Fruit fly (Drosophila melanogaster) whole organism, embryonic: ENCODE measurements around the gene Atu.
A peak's percentile ranks its signal among the peaks of the same experiment; 100 is the strongest.

Experiments used
- Adf1 ChIP-seq: fragments of 200-800 bp; sonication (Bioruptor generic); IDR thresholded peaks from 2 replicates; pipeline ENCODE4 v1.3.6; 2022; ENCODE audit warnings: missing biosample characterization, missing genetic modification characterization
- CG10462 ChIP-seq: fragments of 200-800 bp; sonication (Bioruptor generic); optimal IDR thresholded peaks from 2 replicates; lab custom pipeline; 2016; ENCODE audit warnings: missing biosample characterization, missing genetic modification characterization
- CG11398 ChIP-seq: fragments of 200-800 bp; sonication (Bioruptor generic); optimal IDR thresholded peaks from 2 replicates; lab custom pipeline; 2016; ENCODE audit warnings: missing biosample characterization, missing genetic modification characterization
- CG11560 ChIP-seq: fragments of 200-800 bp; sonication (Bioruptor generic); IDR thresholded peaks from 3 replicates; pipeline ENCODE4 v1.3.6; 2022; ENCODE audit warnings: missing biosample characterization, missing genetic modification characterization
- CG13424 ChIP-seq: fragments of 200-800 bp; sonication (Bioruptor generic); optimal IDR thresholded peaks from 2 replicates; lab custom pipeline; 2019; ENCODE audit warnings: missing biosample characterization, mild to moderate bottlenecking, missing genetic modification characterization, moderate library complexity
- CG13624 ChIP-seq: fragments of 200-800 bp; sonication (Bioruptor generic); optimal IDR thresholded peaks from 2 replicates; lab custom pipeline; 2016; ENCODE audit warnings: missing biosample characterization, missing genetic modification characterization
- CG15073 ChIP-seq: fragments of 200-800 bp; sonication (Bioruptor generic); optimal IDR thresholded peaks from 2 replicates; lab custom pipeline; 2016; ENCODE audit warnings: missing biosample characterization, missing genetic modification characterization
- CG17802 ChIP-seq: fragments of 200-800 bp; sonication (Bioruptor generic); optimal IDR thresholded peaks from 2 replicates; lab custom pipeline; 2018; ENCODE audit warnings: missing biosample characterization, mild to moderate bottlenecking, missing genetic modification characterization, moderate library complexity
- CG1792 ChIP-seq: fragments of 200-800 bp; sonication (Bioruptor generic); optimal IDR thresholded peaks from 2 replicates; lab custom pipeline; 2016; ENCODE audit warnings: missing biosample characterization, missing genetic modification characterization
- CG18011 ChIP-seq: fragments of 200-800 bp; sonication (Bioruptor generic); optimal IDR thresholded peaks from 2 replicates; lab custom pipeline; 2017; ENCODE audit warnings: missing biosample characterization, missing genetic modification characterization, mild to moderate bottlenecking, moderate library complexity, missing genotype
- CG1832 ChIP-seq: fragments of 200-800 bp; sonication (Bioruptor generic); optimal IDR thresholded peaks from 2 replicates; lab custom pipeline; 2017; ENCODE audit warnings: missing biosample characterization, mild to moderate bottlenecking, missing genetic modification characterization, inconsistent platforms
- CG31441 ChIP-seq: fragments of 200-800 bp; sonication (Bioruptor generic); IDR thresholded peaks from 2 replicates; pipeline ENCODE4 v1.3.6; 2022; ENCODE audit warnings: missing biosample characterization, missing genetic modification characterization
- CG4820 ChIP-seq: fragments of 200-800 bp; sonication (Bioruptor generic); optimal IDR thresholded peaks from 3 replicates; lab custom pipeline; 2016; ENCODE audit warnings: missing biosample characterization, missing genetic modification characterization
- CG4854 ChIP-seq: fragments of 200-800 bp; sonication (Bioruptor generic); optimal IDR thresholded peaks from 2 replicates; lab custom pipeline; 2016; ENCODE audit warnings: missing biosample characterization, missing genetic modification characterization, inconsistent platforms
- CG6791 ChIP-seq: fragments of 200-800 bp; sonication (Bioruptor generic); IDR thresholded peaks from 3 replicates; pipeline ENCODE4 v1.3.6; 2022; ENCODE audit warnings: missing biosample characterization, missing genetic modification characterization; ENCODE audit not compliant: partially characterized antibody
- CG7357 ChIP-seq: fragments of 200-800 bp; sonication (Bioruptor generic); IDR thresholded peaks from 3 replicates; pipeline ENCODE4 v1.3.6; 2022; ENCODE audit warnings: missing biosample characterization, missing genetic modification characterization
- CG8089 ChIP-seq: fragments of 200-800 bp; sonication (Bioruptor generic); optimal IDR thresholded peaks from 3 replicates; lab custom pipeline; 2016; ENCODE audit warnings: missing biosample characterization, missing genetic modification characterization
- CG8359 ChIP-seq: fragments of 200-800 bp; sonication (Bioruptor generic); optimal IDR thresholded peaks from 2 replicates; lab custom pipeline; 2017; ENCODE audit warnings: missing biosample characterization, mild to moderate bottlenecking, missing genetic modification characterization, borderline replicate concordance
- CG8924 ChIP-seq: fragments of 200-800 bp; optimal IDR thresholded peaks from 3 replicates; lab custom pipeline; 2019; ENCODE audit warnings: missing biosample characterization, mild to moderate bottlenecking, missing genetic modification characterization, moderate library complexity
- CG9817 ChIP-seq: fragments of 200-800 bp; sonication (Bioruptor generic); optimal IDR thresholded peaks from 2 replicates; lab custom pipeline; 2018; ENCODE audit warnings: missing biosample characterization, mild to moderate bottlenecking, missing genetic modification characterization, moderate library complexity
- D ChIP-seq, 2 experiments: fragments of 200-800 bp in 1 of 2; fragments of >200 bp in 1 of 2; sonication (Bioruptor generic) in 1 of 2; optimal IDR thresholded peaks; 2 replicates in 1 of 2; 3 replicates in 1 of 2; lab custom pipeline; 2017; ENCODE audit warnings: mild to moderate bottlenecking in 1 of 2, missing biosample characterization in 1 of 2, missing genetic modification characterization in 1 of 2, missing genetic modification reagents in 1 of 2
- ERR ChIP-seq: fragments of 200-800 bp; sonication (Bioruptor generic); optimal IDR thresholded peaks from 2 replicates; lab custom pipeline; 2016; ENCODE audit warnings: missing biosample characterization, missing genetic modification characterization
- H15 ChIP-seq: fragments of 200-800 bp; sonication (Bioruptor generic); IDR thresholded peaks from 3 replicates; pipeline ENCODE4 v1.3.6; 2022; ENCODE audit warnings: missing biosample characterization, missing genetic modification characterization
- Hand ChIP-seq: fragments of 200-800 bp; sonication (Bioruptor generic); optimal IDR thresholded peaks from 2 replicates; lab custom pipeline; 2017; ENCODE audit warnings: mild to moderate bottlenecking, missing biosample characterization, missing genetic modification reagents, missing genetic modification characterization
- HmgD ChIP-seq: fragments of 200-800 bp; sonication (Bioruptor generic); optimal IDR thresholded peaks from 3 replicates; lab custom pipeline; 2016; ENCODE audit warnings: missing biosample characterization, missing genetic modification characterization
- Nf-YC ChIP-seq: fragments of 200-800 bp; optimal IDR thresholded peaks from 3 replicates; lab custom pipeline; 2019; ENCODE audit warnings: missing biosample characterization, mild to moderate bottlenecking, missing genetic modification characterization, moderate library complexity
- Pdp1 ChIP-seq, 2 experiments: fragments of 200-800 bp; sonication (Bioruptor generic); optimal IDR thresholded peaks; 3 replicates each; lab custom pipeline; 2016; ENCODE audit warnings: missing biosample characterization in 2 of 2, missing genetic modification characterization in 2 of 2, mild to moderate bottlenecking in 1 of 2, moderate library complexity in 1 of 2
- Rx ChIP-seq: fragments of 200-800 bp; sonication (Bioruptor generic); IDR thresholded peaks from 2 replicates; pipeline ENCODE4 v1.3.6; 2022; ENCODE audit warnings: missing biosample characterization, missing genetic modification characterization
- Stat92E ChIP-seq, 3 experiments: fragments of >200 bp in 2 of 3; fragments of 200-800 bp in 1 of 3; sonication (Bioruptor generic) in 1 of 3; optimal IDR thresholded peaks; 2 replicates each; lab custom pipeline; 2017 to 2019; ENCODE audit warnings: missing biosample characterization in 3 of 3, missing genetic modification characterization in 3 of 3, mild to moderate bottlenecking in 1 of 3, moderate library complexity in 1 of 3
- ewg ChIP-seq: fragments of 200-800 bp; sonication (Bioruptor generic); optimal IDR thresholded peaks from 3 replicates; lab custom pipeline; 2017; ENCODE audit warnings: mild to moderate bottlenecking, missing biosample characterization, missing genetic modification reagents, missing genetic modification characterization
- fd102C ChIP-seq: fragments of 200-800 bp; sonication (Bioruptor generic); optimal IDR thresholded peaks from 2 replicates; lab custom pipeline; 2018; ENCODE audit warnings: missing biosample characterization, mild to moderate bottlenecking, missing genetic modification characterization, moderate library complexity
- ind ChIP-seq: fragments of 200-800 bp; sonication (Bioruptor generic); optimal IDR thresholded peaks from 3 replicates; lab custom pipeline; 2016; ENCODE audit warnings: missing biosample characterization, missing genetic modification characterization
- insv ChIP-seq, 2 experiments: fragments of 200-800 bp; sonication (Bioruptor generic); optimal IDR thresholded peaks; 3 replicates each; lab custom pipeline; 2016 to 2018; ENCODE audit warnings: missing biosample characterization in 2 of 2, missing genetic modification characterization in 2 of 2
- jigr1 ChIP-seq: fragments of 200-800 bp; sonication (Bioruptor generic); IDR thresholded peaks from 3 replicates; pipeline ENCODE4 v1.3.6; 2022; ENCODE audit warnings: missing biosample characterization, missing genetic modification characterization
- lilli ChIP-seq: fragments of 200-800 bp; sonication (Bioruptor generic); optimal IDR thresholded peaks from 3 replicates; lab custom pipeline; 2016; ENCODE audit warnings: missing biosample characterization, missing genetic modification characterization
- lola ChIP-seq, 3 experiments: fragments of >200 bp in 2 of 3; fragments of 200-800 bp in 1 of 3; sonication (Bioruptor generic) in 1 of 3; optimal IDR thresholded peaks; 2 replicates each; lab custom pipeline; 2017 to 2019; ENCODE audit warnings: missing biosample characterization in 3 of 3, missing genetic modification characterization in 3 of 3, mild to moderate bottlenecking in 1 of 3, moderate library complexity in 1 of 3
- luna ChIP-seq: fragments of 200-800 bp; sonication (Bioruptor generic); optimal IDR thresholded peaks from 2 replicates; lab custom pipeline; 2016; ENCODE audit warnings: missing biosample characterization, missing genetic modification characterization
- nau ChIP-seq: fragments of 200-800 bp; sonication (Bioruptor generic); optimal IDR thresholded peaks from 3 replicates; lab custom pipeline; 2017; ENCODE audit warnings: missing biosample characterization, mild to moderate bottlenecking, missing genetic modification characterization, missing genetic modification reagents
- nerfin-2 ChIP-seq: fragments of 200-800 bp; sonication (Bioruptor generic); IDR thresholded peaks from 2 replicates; pipeline ENCODE4 v1.3.6; 2022; ENCODE audit warnings: missing biosample characterization, missing genetic modification characterization; ENCODE audit not compliant: partially characterized antibody
- otp ChIP-seq: fragments of 200-800 bp; sonication (Bioruptor generic); IDR thresholded peaks from 3 replicates; pipeline ENCODE4, ENCODE4 v1.3.6; 2022; ENCODE audit warnings: missing biosample characterization, missing genetic modification characterization
- pita ChIP-seq: fragments of 200-800 bp; sonication (Bioruptor generic); optimal IDR thresholded peaks from 2 replicates; lab custom pipeline; 2017; ENCODE audit warnings: missing biosample characterization, mild to moderate bottlenecking, missing genetic modification characterization
- pros ChIP-seq: fragments of 200-800 bp; sonication (Bioruptor generic); optimal IDR thresholded peaks from 3 replicates; lab custom pipeline; 2019; ENCODE audit warnings: missing biosample characterization, mild to moderate bottlenecking, missing genetic modification characterization, moderate library complexity
- sob ChIP-seq: fragments of 200-800 bp; sonication (Bioruptor generic); IDR thresholded peaks from 2 replicates; pipeline ENCODE4 v1.3.6; 2022; ENCODE audit warnings: missing biosample characterization, missing genetic modification characterization
- sqz ChIP-seq: fragments of 200-800 bp; sonication (Bioruptor generic); optimal IDR thresholded peaks from 3 replicates; lab custom pipeline; 2018; ENCODE audit warnings: missing biosample characterization, mild to moderate bottlenecking, missing genetic modification characterization
- stwl ChIP-seq: fragments of 200-800 bp; sonication (Bioruptor generic); optimal IDR thresholded peaks from 3 replicates; lab custom pipeline; 2018; ENCODE audit warnings: missing biosample characterization, mild to moderate bottlenecking, missing genetic modification characterization, moderate library complexity
- tin ChIP-seq: fragments of 200-800 bp; sonication (Bioruptor generic); optimal IDR thresholded peaks from 3 replicates; lab custom pipeline; 2016; ENCODE audit warnings: missing biosample characterization, missing genetic modification characterization
- vfl ChIP-seq: fragments of 200-800 bp; sonication (Bioruptor generic); optimal IDR thresholded peaks from 2 replicates; lab custom pipeline; 2016; ENCODE audit warnings: missing biosample characterization, missing genetic modification characterization
- wdn ChIP-seq: fragments of 200-800 bp; sonication (Bioruptor generic); IDR thresholded peaks from 2 replicates; pipeline ENCODE4 v1.3.6; 2022; ENCODE audit warnings: missing biosample characterization, missing genetic modification characterization

The Atu gene

DNA sequence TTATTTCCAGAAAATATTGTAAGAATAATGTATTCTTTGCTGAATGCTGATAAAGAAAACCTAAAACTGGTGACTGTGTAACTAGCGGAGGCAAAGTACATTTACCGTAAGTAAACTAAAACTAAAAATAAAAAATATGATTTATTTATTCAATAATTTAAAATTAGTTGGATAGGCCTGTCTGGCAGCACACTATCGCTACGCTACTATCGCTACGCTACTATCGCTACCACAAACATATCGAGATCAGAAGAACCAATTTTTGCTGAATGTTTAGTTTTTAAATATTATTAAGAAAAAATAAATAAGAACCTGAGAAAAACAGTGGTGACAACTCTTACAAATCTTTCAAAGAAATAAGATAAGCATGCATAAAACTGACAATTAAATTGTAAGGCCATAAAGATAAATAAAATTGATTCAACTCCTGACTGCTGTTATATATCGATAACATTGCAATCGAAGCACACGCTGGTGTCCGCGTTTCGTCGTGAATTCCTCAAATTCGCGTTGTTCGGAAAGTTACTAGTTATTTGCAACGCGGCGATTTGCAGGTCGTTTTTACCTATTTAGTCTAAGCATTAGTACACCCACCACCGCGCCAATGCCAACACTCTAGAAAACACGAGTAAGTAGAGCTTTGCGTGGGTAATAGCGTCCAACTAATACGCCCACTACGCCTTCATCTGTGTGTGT is 47.2 kb downstream of the Atu start, which contains the start of gene Wdr33 (continued):
- no peak for TF ChIP-seq Adf1 (GFP tag; lab: Robert Waterston, UW)
- TF ChIP-seq nerfin-2 (GFP tag; lab: Robert Waterston, UW): peak; percentile 82
- peak; percentile 8 for TF ChIP-seq tin (GFP tag; lab: Kevin White, UChicago)
- TF ChIP-seq fd102C (GFP tag; lab: Kevin White, UChicago): no peak
- no peak for TF ChIP-seq CG11398 (GFP tag; lab: Kevin White, UChicago)
- no peak for TF ChIP-seq Stat92E (GFP tag; optimal IDR thresholded peaks at IDR 0.05; lab: Kevin White, UChicago)
- TF ChIP-seq ERR (GFP tag; lab: Kevin White, UChicago): no peak
- TF ChIP-seq CG8089 (GFP tag; lab: Kevin White, UChicago): no peak
- TF ChIP-seq nau (GFP tag; lab: Kevin White, UChicago): no peak
- peak; percentile 91 for TF ChIP-seq CG6791 (GFP tag; lab: Robert Waterston, UW)
- peak; percentile 56 for TF ChIP-seq CG13424
- peak; percentile 42; the same call in 2 of the 3 replicates for TF ChIP-seq jigr1 (GFP tag; lab: Robert Waterston, UW)
- peak in 1 of 2 experiments; percentile 0 for TF ChIP-seq Pdp1 (GFP tag; optimal IDR thresholded peaks at IDR 0.05; lab: Kevin White, UChicago)
- TF ChIP-seq CG18011 (GFP tag; lab: Kevin White, UChicago): no peak
- no peak for TF ChIP-seq CG1832 (GFP tag; lab: Kevin White, UChicago)
- TF ChIP-seq wdn (GFP tag; lab: Robert Waterston, UW): no peak
- peak; percentile 31 for TF ChIP-seq Nf-YC (tag; lab: Kevin White, UChicago)
- TF ChIP-seq lilli (GFP tag; lab: Kevin White, UChicago): peak; percentile 22
- TF ChIP-seq CG8924: peak; percentile 36
- no peak for TF ChIP-seq CG8359 (GFP tag; lab: Kevin White, UChicago)
- TF ChIP-seq CG11560 (tag; lab: Robert Waterston, UW): no peak
- no peak for TF ChIP-seq CG31441 (GFP tag; lab: Robert Waterston, UW)
- TF ChIP-seq vfl (GFP tag; lab: Kevin White, UChicago): no peak
- no peak for TF ChIP-seq ewg (GFP tag; lab: Kevin White, UChicago)
- no peak for TF ChIP-seq pita (GFP tag; lab: Kevin White, UChicago)
- TF ChIP-seq CG4854 (GFP tag; lab: Kevin White, UChicago): no peak
- TF ChIP-seq HmgD (GFP tag; lab: Kevin White, UChicago): no peak
- TF ChIP-seq sob (GFP tag; lab: Robert Waterston, UW): no peak; the same call in 1 of the 2 replicates
- peak; percentile 38 for TF ChIP-seq ind (GFP tag; lab: Kevin White, UChicago)
- 0 out of 3 replicates have a peak, but pooled peaks have one; percentile 7 for TF ChIP-seq H15 (GFP tag; lab: Robert Waterston, UW)
- no peak for TF ChIP-seq insv (GFP tag; optimal IDR thresholded peaks at IDR 0.05; lab: Kevin White, UChicago)
- TF ChIP-seq CG4820 (GFP tag; lab: Kevin White, UChicago): no peak
- TF ChIP-seq stwl (tag; lab: Kevin White, UChicago): peak; percentile 64
- TF ChIP-seq lola (GFP tag; optimal IDR thresholded peaks at IDR 0.05; lab: Kevin White, UChicago): peak in 1 of 3 experiments; percentile 56
- peak; percentile 50 for TF ChIP-seq CG9817 (tag; lab: Kevin White, UChicago)
- TF ChIP-seq D (optimal IDR thresholded peaks at IDR 0.05; lab: Kevin White, UChicago): no peak
- TF ChIP-seq D (GFP tag; optimal IDR thresholded peaks at IDR 0.05; lab: Kevin White, UChicago): no peak
- no peak for TF ChIP-seq CG1792
- no peak for TF ChIP-seq pros (GFP tag; lab: Kevin White, UChicago)
- no peak for TF ChIP-seq Hand
- TF ChIP-seq CG10462 (GFP tag; lab: Kevin White, UChicago): peak; percentile 45
- TF ChIP-seq CG17802 (tag; lab: Kevin White, UChicago): no peak
- no peak for TF ChIP-seq luna (GFP tag; lab: Kevin White, UChicago)
- no peak for TF ChIP-seq CG13624 (GFP tag; lab: Kevin White, UChicago)
- TF ChIP-seq Rx (GFP tag; lab: Robert Waterston, UW): no peak
- no peak for TF ChIP-seq CG7357 (GFP tag; lab: Robert Waterston, UW)
- no peak for TF ChIP-seq otp (GFP tag; lab: Robert Waterston, UW)
- TF ChIP-seq sqz (GFP tag; lab: Kevin White, UChicago): no peak
- no peak for TF ChIP-seq CG15073 (GFP tag; lab: Kevin White, UChicago)
